Fruit fly (Drosophila melanogaster): ENCODE results near the gene crn.

The crn gene

DNA sequence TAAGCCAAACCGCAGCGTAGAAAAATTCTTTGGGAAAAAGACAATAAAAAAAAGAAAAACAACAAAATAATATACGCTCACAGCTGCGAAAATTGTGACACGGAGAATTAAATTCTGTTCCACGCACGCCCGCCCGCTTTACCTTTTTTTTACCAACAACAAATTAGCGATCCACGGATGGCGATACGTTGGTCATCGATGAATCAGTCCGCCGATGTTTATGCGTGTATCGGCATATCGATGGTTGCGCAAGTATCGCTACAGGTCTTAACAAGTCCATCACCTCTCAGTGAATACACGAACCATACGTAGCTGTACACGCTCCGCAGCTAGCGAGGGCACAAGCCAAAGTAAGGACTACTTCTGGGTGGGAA lies 20.8 kb upstream of the crn start, which contains the start of gene CG2924 (continued):
- TF ChIP-seq CG12071 (GFP tag; optimal IDR thresholded peaks at IDR 0.05) (no peak), Scr (GFP tag; IDR thresholded peaks at IDR 0.05; ENCODE audit: partially characterized antibody) (peak; percentile 99), ewg (GFP tag; optimal IDR thresholded peaks at IDR 0.05) (peak; percentile 77), lilli (GFP tag; optimal IDR thresholded peaks at IDR 0.05) (peak; percentile 79), wor (GFP tag; IDR thresholded peaks at IDR 0.05) (no peak), zen2 (GFP tag; IDR thresholded peaks at IDR 0.05; ENCODE audit: partially characterized antibody) (peak; percentile 99), BEAF-32 (GFP tag; optimal IDR thresholded peaks at IDR 0.05) (peak; percentile 100), tll (GFP tag; optimal IDR thresholded peaks at IDR 0.05) (no peak), CG31441 (GFP tag; IDR thresholded peaks at IDR 0.05) (no peak), Hmx (GFP tag; optimal IDR thresholded peaks at IDR 0.05) (no peak), pb (GFP tag; optimal IDR thresholded peaks at IDR 0.05) (peak; percentile 59), wek (GFP tag; optimal IDR thresholded peaks at IDR 0.05) (peak; percentile 48), phol (tag; optimal IDR thresholded peaks at IDR 0.05) (peak; percentile 71), CG10366 (GFP tag; IDR thresholded peaks at IDR 0.05) (peak; percentile 49), vfl (GFP tag; optimal IDR thresholded peaks at IDR 0.05) (peak; percentile 73), CG4730 (GFP tag; IDR thresholded peaks at IDR 0.05) (no peak), CrebB (tag; optimal IDR thresholded peaks at IDR 0.05) (peak; percentile 42), al (GFP tag; IDR thresholded peaks at IDR 0.05) (peak; percentile 39), pnt (GFP tag; optimal IDR thresholded peaks at IDR 0.05) (peak; percentile 21), CG13287 (GFP tag; IDR thresholded peaks at IDR 0.05; ENCODE audit: partially characterized antibody) (peak; percentile 100), CG10147 (GFP tag; optimal IDR thresholded peaks at IDR 0.05) (peak; percentile 43), Deaf1 (tag; optimal IDR thresholded peaks at IDR 0.05) (peak; percentile 16), NC2α (GFP tag; optimal IDR thresholded peaks at IDR 0.05) (peak; percentile 6), Ets97D (GFP tag; optimal IDR thresholded peaks at IDR 0.05) (peak; percentile 92), HmgD (GFP tag; optimal IDR thresholded peaks at IDR 0.05) (peak; percentile 89), Abd-B (GFP tag; optimal IDR thresholded peaks at IDR 0.05) (no peak), hbn (GFP tag; IDR thresholded peaks at IDR 0.05; ENCODE audit: partially characterized antibody) (peak; percentile 100), NFAT (GFP tag; IDR thresholded peaks at IDR 0.05) (peak; percentile 83), HLH3B (GFP tag; IDR thresholded peaks at IDR 0.05) (no peak), CG15696 (tag; optimal IDR thresholded peaks at IDR 0.05) (no peak), pfk (GFP tag; optimal IDR thresholded peaks at IDR 0.05) (peak; percentile 29), ash1 (GFP tag; optimal IDR thresholded peaks at IDR 0.05) (peak; percentile 59), fru (optimal IDR thresholded peaks at IDR 0.05) (no peak), Dad (GFP tag; optimal IDR thresholded peaks at IDR 0.05) (peak; percentile 67), CG11560 (tag; IDR thresholded peaks at IDR 0.05) (peak; percentile 76; the same call in 2 of the 3 replicates), Dip3 (GFP tag; optimal IDR thresholded peaks at IDR 0.05) (peak; percentile 78), CG9932 (GFP tag; IDR thresholded peaks at IDR 0.05) (peak; percentile 95), dimm (GFP tag; IDR thresholded peaks at IDR 0.05) (no peak), cato (GFP tag; optimal IDR thresholded peaks at IDR 0.05; ENCODE audit: borderline replicate concordance) (no peak), gcm (GFP tag; optimal IDR thresholded peaks at IDR 0.05) (peak; percentile 20), Neu2 (GFP tag; optimal IDR thresholded peaks at IDR 0.05; ENCODE audit: borderline replicate concordance) (peak; percentile 17), sr (GFP tag; IDR thresholded peaks at IDR 0.05) (peak; percentile 47; the same call in 2 of the 3 replicates), CG18599 (GFP tag; optimal IDR thresholded peaks at IDR 0.05) (peak; percentile 59), TFAM (GFP tag; optimal IDR thresholded peaks at IDR 0.05) (no peak), fd102C (GFP tag; optimal IDR thresholded peaks at IDR 0.05) (no peak), Fer1 (GFP tag; optimal IDR thresholded peaks at IDR 0.05) (peak; percentile 63), crp (GFP tag; optimal IDR thresholded peaks at IDR 0.05) (peak in 1 of 2 experiments; percentile 32), CG2712 (tag; optimal IDR thresholded peaks at IDR 0.05) (peak; percentile 53), mam (GFP tag; optimal IDR thresholded peaks at IDR 0.05) (peak; percentile 86), CG14014 (GFP tag; IDR thresholded peaks at IDR 0.05) (0 out of 2 replicates have a peak, but pooled peaks have one; percentile 43), Ets65A (GFP tag) (peak; percentile 94)
